Worm (Caenorhabditis elegans) whole organism, L4 larva: Measurements from ENCODE around the gene gos-28.
A peak's percentile ranks its signal among the peaks of the same experiment; 100 is the strongest.

ENCODE experiments used
- D1046.2 ChIP-seq: fragments of 200-800 bp; sonication (Bioruptor generic); IDR thresholded peaks from 2 replicates; pipeline ENCODE4 v1.3.6; 2022; ENCODE audit warnings: missing genetic modification characterization, missing compliant biosample characterization
- F10B5.3 ChIP-seq: sonication (generic microtip); optimal IDR thresholded peaks from 2 replicates; lab custom pipeline; 2016; ENCODE audit warnings: mild to moderate bottlenecking, missing genetic modification characterization, missing compliant biosample characterization
- F44E2.7 ChIP-seq: fragments of 200-800 bp; sonication (Bioruptor generic); IDR thresholded peaks from 2 replicates; pipeline ENCODE4 v2.1.2; 2022; ENCODE audit warnings: missing genetic modification characterization, missing compliant biosample characterization
- T26A8.4 ChIP-seq: fragments of 200-800 bp; sonication (Bioruptor generic); IDR thresholded peaks from 2 replicates; pipeline ENCODE4 v1.3.6; 2022; ENCODE audit warnings: missing genetic modification characterization, missing compliant biosample characterization
- Y48G9A.11 ChIP-seq: fragments of 200-800 bp; sonication (Bioruptor generic); IDR thresholded peaks from 2 replicates; pipeline ENCODE4 v1.3.6; 2022; ENCODE audit warnings: missing genetic modification reagents, missing genetic modification characterization, missing compliant biosample characterization
- Y5F2A.4 ChIP-seq: fragments of 200-800 bp; sonication (Bioruptor generic); optimal IDR thresholded peaks from 2 replicates; lab custom pipeline; 2018; ENCODE audit warnings: mild to moderate bottlenecking, missing genetic modification characterization, missing compliant biosample characterization
- ZK337.2 ChIP-seq: fragments of 200-800 bp; sonication (Bioruptor generic); IDR thresholded peaks from 2 replicates; pipeline ENCODE4 v1.3.6; 2022; ENCODE audit warnings: missing genetic modification reagents, missing genetic modification characterization, missing compliant biosample characterization
- ZK546.5 ChIP-seq, 2 experiments: sonication (generic microtip); optimal IDR thresholded peaks; 2 replicates each; lab custom pipeline; 2017; ENCODE audit warnings: missing biosample characterization in 2 of 2, missing genetic modification characterization in 2 of 2
- aha-1 ChIP-seq: fragments of 150-350 bp; peaks from one replicate; lab custom pipeline; 2014; ENCODE audit warnings: missing biosample characterization, missing genetic modification characterization
- ama-1 ChIP-seq: fragments of 150-350 bp; optimal IDR thresholded peaks from 2 replicates; lab custom pipeline; 2014; ENCODE audit warnings: inconsistent platforms, mixed read lengths
- attf-4 ChIP-seq: sonication (generic microtip); optimal IDR thresholded peaks from 3 replicates; lab custom pipeline; 2017; ENCODE audit warnings: missing biosample characterization, missing genetic modification characterization
- ceh-28 ChIP-seq: fragments of 150-350 bp; optimal IDR thresholded peaks from 2 replicates; lab custom pipeline; 2014; ENCODE audit warnings: missing biosample characterization, missing genetic modification reagents, missing genetic modification characterization
- ceh-44 ChIP-seq: fragments of 200-800 bp; sonication (Bioruptor generic); IDR thresholded peaks from 2 replicates; pipeline ENCODE4 v1.3.6; 2022; ENCODE audit warnings: missing genetic modification reagents, missing genetic modification characterization, missing compliant biosample characterization
- ceh-62 ChIP-seq: sonication (generic microtip); optimal IDR thresholded peaks from 2 replicates; lab custom pipeline; 2017; ENCODE audit warnings: missing biosample characterization, missing genetic modification characterization
- ctbp-1 ChIP-seq: fragments of 200-800 bp; sonication (Bioruptor generic); IDR thresholded peaks from 2 replicates; pipeline ENCODE4 v1.3.6; 2022; ENCODE audit warnings: missing genetic modification reagents, missing genetic modification characterization, missing compliant biosample characterization
- daf-16 ChIP-seq, 3 experiments: sonication (generic microtip); optimal IDR thresholded peaks; 2 replicates each; lab custom pipeline; 2016 to 2017; ENCODE audit warnings: missing genetic modification characterization in 3 of 3, missing genetic modification reagents in 3 of 3, mild to moderate bottlenecking in 2 of 3, missing compliant biosample characterization in 2 of 3, missing biosample characterization in 1 of 3, moderate library complexity in 1 of 3
- daf-19 ChIP-seq: fragments of 200-800 bp; sonication (Bioruptor generic); conservative IDR thresholded peaks from 2 replicates; pipeline ENCODE4 v1.3.6; 2022; ENCODE audit warnings: missing genetic modification characterization, missing compliant biosample characterization
- daf-8 ChIP-seq: fragments of 200-800 bp; sonication (Bioruptor generic); IDR thresholded peaks from 2 replicates; pipeline ENCODE4 v1.3.6; 2022; ENCODE audit warnings: missing genetic modification characterization, missing compliant biosample characterization
- dmd-9 ChIP-seq: fragments of 200-800 bp; sonication (Bioruptor generic); IDR thresholded peaks from 2 replicates; pipeline ENCODE4 v1.3.6; 2022; ENCODE audit warnings: missing genetic modification reagents, missing genetic modification characterization, missing compliant biosample characterization
- egl-27 ChIP-seq: sonication (generic microtip); optimal IDR thresholded peaks from 3 replicates; lab custom pipeline; 2017; ENCODE audit warnings: missing biosample characterization, missing genetic modification reagents, missing genetic modification characterization
- egl-43 ChIP-seq: fragments of 200-800 bp; sonication (Bioruptor generic); IDR thresholded peaks from 2 replicates; pipeline ENCODE4 v1.3.6; 2022; ENCODE audit warnings: missing genetic modification reagents, missing genetic modification characterization, missing compliant biosample characterization
- fkh-10 ChIP-seq: fragments of 150-350 bp; optimal IDR thresholded peaks from 2 replicates; lab custom pipeline; 2014; ENCODE audit warnings: missing biosample characterization, missing genetic modification reagents, missing genetic modification characterization
- hif-1 ChIP-seq, 2 experiments: sonication (generic microtip); optimal IDR thresholded peaks; 2 replicates each; lab custom pipeline; 2016 to 2017; ENCODE audit warnings: missing compliant biosample characterization in 2 of 2, missing genetic modification characterization in 2 of 2, missing genetic modification reagents in 2 of 2, missing genotype in 2 of 2, mild to moderate bottlenecking in 1 of 2
- jun-1 ChIP-seq: fragments of 150-350 bp; optimal IDR thresholded peaks from 2 replicates; lab custom pipeline; 2014; ENCODE audit warnings: missing biosample characterization, missing genetic modification reagents, missing genetic modification characterization
- lin-1 ChIP-seq: fragments of 200-800 bp; sonication (Bioruptor generic); IDR thresholded peaks from 2 replicates; pipeline ENCODE4 v1.3.6; 2022; ENCODE audit warnings: missing genetic modification reagents, missing genetic modification characterization, missing compliant biosample characterization
- lin-38 ChIP-seq: fragments of 200-800 bp; sonication (Bioruptor generic); IDR thresholded peaks from 2 replicates; pipeline ENCODE4 v1.3.6; 2022; ENCODE audit warnings: missing genetic modification reagents, missing genetic modification characterization, missing compliant biosample characterization
- lin-39 ChIP-seq: fragments of 150-350 bp; optimal IDR thresholded peaks from 2 replicates; lab custom pipeline; 2014; ENCODE audit warnings: missing biosample characterization, missing genetic modification reagents, missing genetic modification characterization
- lsy-2 ChIP-seq, 2 experiments: fragments of 150-350 bp in 1 of 2; sonication (generic microtip) in 1 of 2; optimal IDR thresholded peaks; 2 replicates each; lab custom pipeline; 2014 to 2017; ENCODE audit warnings: missing biosample characterization in 2 of 2, missing genetic modification characterization in 2 of 2
- madf-5 ChIP-seq, 2 experiments: fragments of 200-800 bp; sonication (Bioruptor generic); IDR thresholded peaks; 2 replicates each; pipeline ENCODE4 v1.3.6; 2022; ENCODE audit warnings: missing compliant biosample characterization in 2 of 2, missing genetic modification characterization in 2 of 2
- mxl-2 ChIP-seq: fragments of 200-800 bp; sonication (Bioruptor generic); conservative IDR thresholded peaks from 2 replicates; pipeline ENCODE4 v1.3.6; 2022; ENCODE audit warnings: missing genetic modification reagents, missing genetic modification characterization, missing compliant biosample characterization
- mxl-3 ChIP-seq: fragments of 200-800 bp; sonication (Bioruptor generic); optimal IDR thresholded peaks from 2 replicates; lab custom pipeline; 2018; ENCODE audit warnings: mild to moderate bottlenecking, missing genetic modification characterization, missing compliant biosample characterization
- nhr-10 ChIP-seq: fragments of 150-350 bp; optimal IDR thresholded peaks from 2 replicates; lab custom pipeline; 2014; ENCODE audit warnings: missing biosample characterization, missing genetic modification characterization
- nhr-11 ChIP-seq: fragments of 150-350 bp; optimal IDR thresholded peaks from 2 replicates; lab custom pipeline; 2014; ENCODE audit warnings: missing biosample characterization, missing genetic modification characterization
- nhr-111 ChIP-seq: fragments of 200-800 bp; sonication (Bioruptor generic); optimal IDR thresholded peaks from 2 replicates; lab custom pipeline; 2018; ENCODE audit warnings: mild to moderate bottlenecking, missing genetic modification characterization, missing compliant biosample characterization
- nhr-41 ChIP-seq: fragments of 200-800 bp; sonication (Bioruptor generic); IDR thresholded peaks from 2 replicates; pipeline ENCODE4 v1.3.6; 2022; ENCODE audit warnings: missing genetic modification reagents, missing genetic modification characterization, missing compliant biosample characterization
- nhr-48 ChIP-seq: sonication (generic microtip); optimal IDR thresholded peaks from 2 replicates; lab custom pipeline; 2016; ENCODE audit warnings: mild to moderate bottlenecking, missing genetic modification characterization, missing compliant biosample characterization
- nhr-6 ChIP-seq: fragments of 150-350 bp; optimal IDR thresholded peaks from 2 replicates; lab custom pipeline; 2014; ENCODE audit warnings: missing biosample characterization, missing genetic modification characterization
- nhr-76 ChIP-seq: fragments of 150-350 bp; optimal IDR thresholded peaks from 2 replicates; lab custom pipeline; 2014; ENCODE audit warnings: missing biosample characterization, missing genetic modification characterization
- pha-4 ChIP-seq, 2 experiments: fragments of 150-350 bp in 1 of 2; fragments of 200-800 bp in 1 of 2; sonication (Bioruptor generic) in 1 of 2; IDR thresholded peaks in 1 of 2; optimal IDR thresholded peaks in 1 of 2; 2 replicates each; pipeline versions ENCODE4 v1.3.6 to Lab custom; 2014 to 2022; ENCODE audit warnings: missing genetic modification characterization in 2 of 2, missing genetic modification reagents in 2 of 2, missing biosample characterization in 1 of 2, missing compliant biosample characterization in 1 of 2
- php-3 ChIP-seq: fragments of 200-800 bp; sonication (Bioruptor generic); IDR thresholded peaks from 2 replicates; pipeline ENCODE4 v1.3.6; 2022; ENCODE audit warnings: missing genetic modification reagents, missing genetic modification characterization, missing compliant biosample characterization
- sdz-12 ChIP-seq: fragments of 200-800 bp; sonication (Bioruptor generic); optimal IDR thresholded peaks from 2 replicates; lab custom pipeline; 2018; ENCODE audit warnings: mild to moderate bottlenecking, missing genetic modification characterization, missing compliant biosample characterization
- set-16 ChIP-seq: fragments of 200-800 bp; sonication (Bioruptor generic); IDR thresholded peaks from 2 replicates; pipeline ENCODE4 v1.3.6; 2022; ENCODE audit warnings: missing genetic modification reagents, missing genetic modification characterization, missing compliant biosample characterization
- spr-1 ChIP-seq: sonication (generic microtip); optimal IDR thresholded peaks from 2 replicates; lab custom pipeline; 2016; ENCODE audit warnings: mild to moderate bottlenecking, missing genetic modification characterization, missing compliant biosample characterization
- spr-3 ChIP-seq: fragments of 200-800 bp; sonication (Bioruptor generic); optimal IDR thresholded peaks from 2 replicates; lab custom pipeline; 2018; ENCODE audit warnings: mild to moderate bottlenecking, missing genetic modification characterization, missing compliant biosample characterization
- tag-97 ChIP-seq: fragments of 200-800 bp; sonication (Bioruptor generic); IDR thresholded peaks from 2 replicates; pipeline ENCODE4 v1.3.6; 2022; ENCODE audit warnings: missing genetic modification characterization, missing compliant biosample characterization
- unc-39 ChIP-seq: sonication (generic microtip); optimal IDR thresholded peaks from 2 replicates; lab custom pipeline; 2017; ENCODE audit warnings: missing biosample characterization, missing genetic modification characterization
- unc-62 ChIP-seq, 3 experiments: fragments of 150-350 bp in 1 of 3; sonication (generic microtip); optimal IDR thresholded peaks in 2 of 3; peaks in 1 of 3; 1 replicate in 1 of 3; 2 replicates in 2 of 3; lab custom pipeline; 2014 to 2017; ENCODE audit warnings: missing biosample characterization in 3 of 3, missing genetic modification characterization in 3 of 3, missing genetic modification reagents in 3 of 3, missing genotype in 1 of 3
- vab-7 ChIP-seq: fragments of 200-800 bp; sonication (Bioruptor generic); IDR thresholded peaks from 2 replicates; pipeline ENCODE4 v1.3.6; 2022; ENCODE audit warnings: missing genetic modification reagents, missing genetic modification characterization, missing compliant biosample characterization
- zip-2 ChIP-seq: fragments of 150-350 bp; optimal IDR thresholded peaks from 2 replicates; lab custom pipeline; 2014; ENCODE audit warnings: missing biosample characterization, missing genetic modification characterization

The gos-28 gene

DNA sequence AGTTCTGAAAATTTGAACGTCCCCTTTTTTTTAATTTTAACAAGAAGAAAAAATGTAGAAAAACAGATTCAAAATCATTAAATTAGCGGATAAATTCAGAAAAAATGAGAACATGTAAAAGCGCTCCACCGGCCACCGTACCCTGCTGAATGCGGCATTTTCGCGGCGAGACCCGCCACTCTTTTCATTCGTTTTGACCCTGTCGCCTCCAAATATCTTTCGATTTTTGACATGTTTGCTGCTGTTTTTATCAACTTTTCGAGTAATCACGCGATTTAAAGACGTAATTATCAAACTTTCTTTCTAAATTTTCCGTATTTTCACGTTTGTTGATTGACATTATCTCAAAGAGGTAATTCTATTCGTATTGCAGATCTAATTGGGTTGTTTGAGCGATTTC lies 12.8 kb downstream of the gos-28 start, which contains the start of gene gsp-2 (continued):
- TF ChIP-seq mxl-2 (GFP tag; lab: Robert Waterston, UW) = no peak
- no peak for TF ChIP-seq sdz-12
- TF ChIP-seq lin-1 = peak; percentile 57; the same call in 1 of the 2 replicates
- TF ChIP-seq pha-4 (GFP tag; IDR thresholded peaks at IDR 0.05; lab: Robert Waterston, UW) = peak; percentile 22; the same call in 1 of the 2 replicates
- TF ChIP-seq pha-4 (tag; optimal IDR thresholded peaks at IDR 0.05; lab: Kevin White, UChicago) = no peak
- TF ChIP-seq F10B5.3 = no peak
- TF ChIP-seq madf-5 (GFP tag; IDR thresholded peaks at IDR 0.05; lab: Robert Waterston, UW) = no peak
- TF ChIP-seq ctbp-1 = no peak
- peak; percentile 55 for TF ChIP-seq mxl-3 (GFP tag; lab: Kevin White, UChicago)
- TF ChIP-seq nhr-6 (tag; lab: Kevin White, UChicago) = peak; percentile 73
- TF ChIP-seq lsy-2 (tag; optimal IDR thresholded peaks at IDR 0.05; lab: Kevin White, UChicago) = peak; percentile 87 to 97
- TF ChIP-seq attf-4 (tag; lab: Kevin White, UChicago) = no peak
- peak in 1 of 2 experiments; percentile 88 for TF ChIP-seq ZK546.5 (tag; optimal IDR thresholded peaks at IDR 0.05; lab: Kevin White, UChicago)
- no peak for TF ChIP-seq nhr-10 (tag; lab: Kevin White, UChicago)

DNA sequence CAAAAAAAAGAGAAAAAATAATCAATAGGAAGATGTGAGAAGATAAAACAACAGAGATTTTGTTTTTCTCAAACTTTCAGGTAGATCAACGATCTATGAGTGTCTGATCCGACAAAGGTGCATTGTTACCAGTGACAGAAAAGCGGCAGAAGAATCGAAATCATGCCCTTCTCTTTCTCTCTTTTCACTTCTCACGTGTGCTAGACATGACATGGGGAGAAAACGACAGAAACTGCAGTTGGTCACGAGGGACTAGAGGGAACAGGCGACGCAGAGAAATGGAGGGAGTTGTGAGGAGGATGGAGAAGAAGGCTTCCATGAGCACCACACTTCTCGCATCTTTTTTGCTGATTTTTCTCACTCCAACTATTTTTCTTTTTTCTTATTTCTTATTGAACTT lies 13.8 kb downstream of the gos-28 start, which contains the start of gene F56C9.10:
F56C9.10 (minus strand) TSS at position 97 of the 400 bp plus-strand sequence.
- TF ChIP-seq nhr-111 (GFP tag; lab: Kevin White, UChicago) (no peak), daf-8 (GFP tag; lab: Robert Waterston, UW) (no peak), hif-1 (tag; optimal IDR thresholded peaks at IDR 0.05; lab: Kevin White, UChicago) (peak in 1 of 2 experiments; percentile 84), lin-38 (peak; percentile 58), dmd-9 (GFP tag; lab: Robert Waterston, UW) (no peak), aha-1 (tag; lab: Kevin White, UChicago) (peak; percentile 99), jun-1 (tag; lab: Kevin White, UChicago) (no peak), Y48G9A.11 (GFP tag; lab: Robert Waterston, UW) (no peak), ceh-62 (tag; lab: Kevin White, UChicago) (no peak), mxl-2 (GFP tag; lab: Robert Waterston, UW) (0 out of 2 replicates have a peak, but pooled peaks have one; percentile 18), nhr-48 (tag; lab: Kevin White, UChicago) (peak; percentile 77), tag-97 (GFP tag; lab: Robert Waterston, UW) (no peak), Y5F2A.4 (GFP tag; lab: Kevin White, UChicago) (no peak), lin-39 (no peak), F44E2.7 (GFP tag; lab: Robert Waterston, UW) (no peak), ceh-28 (tag; lab: Kevin White, UChicago) (no peak), nhr-11 (tag; lab: Kevin White, UChicago) (peak; percentile 89), egl-43 (GFP tag; lab: Robert Waterston, UW) (0 out of 2 replicates have a peak, but pooled peaks have one; percentile 5), nhr-76 (tag; lab: Kevin White, UChicago) (peak; percentile 9), pha-4 (GFP tag; IDR thresholded peaks at IDR 0.05; lab: Robert Waterston, UW) (0 out of 2 replicates have a peak, but pooled peaks have one; percentile 66), pha-4 (tag; optimal IDR thresholded peaks at IDR 0.05; lab: Kevin White, UChicago) (peak; percentile 71), ZK337.2 (GFP tag; lab: Robert Waterston, UW) (no peak), egl-27 (no peak), daf-19 (no peak), ama-1 (lab: Kevin White, UChicago) (peak; percentile 40), unc-39 (tag; lab: Kevin White, UChicago) (no peak), ceh-44 (no peak), daf-16 (GFP tag; optimal IDR thresholded peaks at IDR 0.05; lab: Kevin White, UChicago) (peak in 1 of 2 experiments; percentile 65), daf-16 (tag; optimal IDR thresholded peaks at IDR 0.05; lab: Kevin White, UChicago) (peak; percentile 38), nhr-41 (no peak), unc-62 (GFP tag; optimal IDR thresholded peaks at IDR 0.05 in 1 of 2; lab: Kevin White, UChicago) (peak in 1 of 2 experiments; percentile 100), unc-62 (tag; optimal IDR thresholded peaks at IDR 0.05; lab: Kevin White, UChicago) (no peak), D1046.2 (GFP tag; lab: Robert Waterston, UW) (no peak), vab-7 (GFP tag; lab: Robert Waterston, UW) (no peak), set-16 (GFP tag; lab: Robert Waterston, UW) (peak; percentile 65), T26A8.4 (GFP tag; lab: Robert Waterston, UW) (peak; percentile 73), php-3 (GFP tag; lab: Robert Waterston, UW) (no peak), zip-2 (tag; lab: Kevin White, UChicago) (no peak), spr-3 (GFP tag; lab: Kevin White, UChicago) (no peak), spr-1 (peak; percentile 47), fkh-10 (no peak)
